Worm (Caenorhabditis elegans) whole organism, L2 larva: ENCODE results near the gene lurp-4.

Source experiments
- C34F6.9 ChIP-seq: fragments of 150-350 bp; optimal IDR thresholded peaks from 2 replicates; lab custom pipeline; 2014; ENCODE audit warnings: missing biosample characterization, missing genetic modification characterization
- F13H6.1 ChIP-seq: sonication (generic microtip); optimal IDR thresholded peaks from 2 replicates; lab custom pipeline; 2016; ENCODE audit warnings: missing genetic modification characterization, missing compliant biosample characterization
- R02D3.7 ChIP-seq: fragments of 150-350 bp; optimal IDR thresholded peaks from 2 replicates; lab custom pipeline; 2014; ENCODE audit warnings: missing biosample characterization, missing genetic modification characterization
- Y55F3AM.14 ChIP-seq: fragments of 200-800 bp; sonication (Bioruptor generic); optimal IDR thresholded peaks from 2 replicates; lab custom pipeline; 2018; ENCODE audit warnings: mild to moderate bottlenecking, missing genetic modification characterization, missing compliant biosample characterization
- ZK546.5 ChIP-seq: sonication (generic microtip); optimal IDR thresholded peaks from 2 replicates; lab custom pipeline; 2017; ENCODE audit warnings: missing biosample characterization, missing genetic modification characterization
- alr-1 ChIP-seq: fragments of 150-350 bp; optimal IDR thresholded peaks from 2 replicates; lab custom pipeline; 2014; ENCODE audit warnings: missing biosample characterization, missing genetic modification characterization
- aly-2 ChIP-seq: fragments of 150-350 bp; optimal IDR thresholded peaks from 2 replicates; lab custom pipeline; 2014; ENCODE audit warnings: missing biosample characterization, missing genetic modification characterization
- ama-1 ChIP-seq: fragments of 150-350 bp; optimal IDR thresholded peaks from 2 replicates; lab custom pipeline; 2018; ENCODE audit warnings: inconsistent platforms
- blmp-1 ChIP-seq: sonication (generic microtip); optimal IDR thresholded peaks from 2 replicates; lab custom pipeline; 2017; ENCODE audit warnings: missing genetic modification characterization, mild to moderate bottlenecking, missing compliant biosample characterization, antibody characterized with exemption, moderate library complexity; ENCODE audit not compliant: insufficient read depth
- ceh-16 ChIP-seq: fragments of 150-350 bp; optimal IDR thresholded peaks from 2 replicates; lab custom pipeline; 2014; ENCODE audit warnings: missing biosample characterization, missing genetic modification characterization
- ceh-82 ChIP-seq: fragments of 150-350 bp; optimal IDR thresholded peaks from 2 replicates; lab custom pipeline; 2014; ENCODE audit warnings: missing biosample characterization, missing genetic modification characterization
- crh-2 ChIP-seq: sonication (generic microtip); optimal IDR thresholded peaks from 2 replicates; lab custom pipeline; 2017; ENCODE audit warnings: missing biosample characterization, missing genetic modification characterization
- dmd-4 ChIP-seq: sonication (generic microtip); optimal IDR thresholded peaks from 2 replicates; lab custom pipeline; 2017; ENCODE audit warnings: missing biosample characterization, missing genetic modification characterization
- egl-27 ChIP-seq: sonication (generic microtip); optimal IDR thresholded peaks from 3 replicates; lab custom pipeline; 2017; ENCODE audit warnings: missing biosample characterization, missing genetic modification reagents, missing genetic modification characterization
- elt-3 ChIP-seq: sonication (generic microtip); optimal IDR thresholded peaks from 2 replicates; lab custom pipeline; 2017; ENCODE audit warnings: missing biosample characterization, missing genetic modification characterization
- fos-1 ChIP-seq: fragments of 150-350 bp; optimal IDR thresholded peaks from 2 replicates; lab custom pipeline; 2014; ENCODE audit warnings: missing biosample characterization, missing genetic modification characterization
- gmeb-1 ChIP-seq: fragments of 150-350 bp; optimal IDR thresholded peaks from 2 replicates; lab custom pipeline; 2014; ENCODE audit warnings: missing biosample characterization, missing genetic modification characterization
- lin-11 ChIP-seq: fragments of 150-350 bp; sonication (generic microtip); optimal IDR thresholded peaks from 2 replicates; lab custom pipeline; 2014; ENCODE audit warnings: missing biosample characterization, missing genetic modification characterization, inconsistent platforms, mixed read lengths
- lin-13 ChIP-seq: fragments of 150-350 bp; optimal IDR thresholded peaks from 2 replicates; lab custom pipeline; 2014; ENCODE audit warnings: missing biosample characterization, missing genetic modification reagents, missing genetic modification characterization
- lin-39 ChIP-seq: fragments of 150-350 bp; optimal IDR thresholded peaks from 2 replicates; lab custom pipeline; 2014; ENCODE audit warnings: missing biosample characterization, missing genetic modification reagents, missing genetic modification characterization
- lsy-2 ChIP-seq, 2 experiments: fragments of 150-350 bp in 1 of 2; sonication (generic microtip) in 1 of 2; optimal IDR thresholded peaks; 2 replicates each; lab custom pipeline; 2014 to 2017; ENCODE audit warnings: missing biosample characterization in 2 of 2, missing genetic modification characterization in 2 of 2
- mab-5 ChIP-seq: fragments of 150-350 bp; optimal IDR thresholded peaks from 2 replicates; lab custom pipeline; 2014; ENCODE audit warnings: missing biosample characterization, missing genetic modification characterization
- mbf-1 ChIP-seq: sonication (generic microtip); optimal IDR thresholded peaks from 2 replicates; lab custom pipeline; 2017; ENCODE audit warnings: missing biosample characterization, missing genetic modification characterization
- mdl-1 ChIP-seq, 2 experiments: fragments of 150-350 bp in 1 of 2; sonication (generic microtip) in 1 of 2; optimal IDR thresholded peaks; 2 replicates each; lab custom pipeline; 2017; ENCODE audit warnings: missing biosample characterization in 2 of 2, missing genetic modification characterization in 2 of 2
- nhr-10 ChIP-seq: sonication (generic microtip); optimal IDR thresholded peaks from 2 replicates; lab custom pipeline; 2017; ENCODE audit warnings: missing biosample characterization, missing genetic modification characterization
- nhr-11 ChIP-seq: fragments of 150-350 bp; optimal IDR thresholded peaks from 2 replicates; lab custom pipeline; 2014; ENCODE audit warnings: missing biosample characterization, missing genetic modification characterization
- nhr-12 ChIP-seq: fragments of 150-350 bp; optimal IDR thresholded peaks from 2 replicates; lab custom pipeline; 2014; ENCODE audit warnings: missing biosample characterization, missing genetic modification characterization
- nhr-129 ChIP-seq: fragments of 150-350 bp; optimal IDR thresholded peaks from 2 replicates; lab custom pipeline; 2014; ENCODE audit warnings: missing biosample characterization, missing genetic modification characterization
- nhr-21 ChIP-seq: fragments of 150-350 bp; optimal IDR thresholded peaks from 2 replicates; lab custom pipeline; 2014; ENCODE audit warnings: missing biosample characterization, missing genetic modification characterization
- nhr-23 ChIP-seq: fragments of 150-350 bp; optimal IDR thresholded peaks from 2 replicates; lab custom pipeline; 2014; ENCODE audit warnings: missing biosample characterization, missing genetic modification reagents, missing genetic modification characterization
- nhr-237 ChIP-seq: fragments of 150-350 bp; optimal IDR thresholded peaks from 2 replicates; lab custom pipeline; 2014; ENCODE audit warnings: missing biosample characterization, missing genetic modification characterization
- nhr-25 ChIP-seq: fragments of 150-350 bp; sonication (generic microtip); optimal IDR thresholded peaks from 3 replicates; lab custom pipeline; 2014; ENCODE audit warnings: missing biosample characterization, missing genetic modification characterization
- nhr-6 ChIP-seq: fragments of 150-350 bp; optimal IDR thresholded peaks from 2 replicates; lab custom pipeline; 2014; ENCODE audit warnings: missing biosample characterization, missing genetic modification characterization
- nhr-77 ChIP-seq: fragments of 150-350 bp; optimal IDR thresholded peaks from 2 replicates; lab custom pipeline; 2014; ENCODE audit warnings: missing biosample characterization, missing genetic modification characterization
- peb-1 ChIP-seq: fragments of 150-350 bp; optimal IDR thresholded peaks from 2 replicates; lab custom pipeline; 2014; ENCODE audit warnings: missing biosample characterization, missing genetic modification characterization
- sem-4 ChIP-seq: fragments of 150-350 bp; optimal IDR thresholded peaks from 2 replicates; lab custom pipeline; 2014; ENCODE audit warnings: missing biosample characterization, missing genetic modification reagents, missing genetic modification characterization
- skn-1 ChIP-seq: sonication (generic microtip); optimal IDR thresholded peaks from 2 replicates; lab custom pipeline; 2017; ENCODE audit warnings: missing biosample characterization, missing genetic modification characterization
- sma-3 ChIP-seq: sonication (generic microtip); optimal IDR thresholded peaks from 2 replicates; lab custom pipeline; 2016; ENCODE audit warnings: missing genetic modification reagents, missing genetic modification characterization, missing compliant biosample characterization
- sma-9 ChIP-seq, 2 experiments: fragments of 150-350 bp in 1 of 2; sonication (generic microtip) in 1 of 2; optimal IDR thresholded peaks; 2 replicates each; lab custom pipeline; 2014 to 2016; ENCODE audit warnings: missing genetic modification characterization in 2 of 2, mild to moderate bottlenecking in 1 of 2, missing biosample characterization in 1 of 2, missing compliant biosample characterization in 1 of 2, missing genetic modification reagents in 1 of 2, moderate library complexity in 1 of 2
- snpc-4 ChIP-seq: fragments of 150-350 bp; optimal IDR thresholded peaks from 2 replicates; lab custom pipeline; 2014; ENCODE audit warnings: missing biosample characterization, missing genetic modification characterization
- unc-39 ChIP-seq: fragments of 150-350 bp; optimal IDR thresholded peaks from 2 replicates; lab custom pipeline; 2014; ENCODE audit warnings: missing biosample characterization, missing genetic modification characterization
- unc-55 ChIP-seq: fragments of 150-350 bp; sonication (generic microtip); optimal IDR thresholded peaks from 3 replicates; lab custom pipeline; 2014; ENCODE audit warnings: missing biosample characterization, missing genetic modification reagents, missing genetic modification characterization
- unc-62 ChIP-seq: fragments of 150-350 bp; optimal IDR thresholded peaks from 2 replicates; lab custom pipeline; 2014; ENCODE audit warnings: missing biosample characterization, missing genetic modification reagents, missing genetic modification characterization
- zag-1 ChIP-seq: fragments of 150-350 bp; optimal IDR thresholded peaks from 2 replicates; lab custom pipeline; 2014; ENCODE audit warnings: missing biosample characterization, missing genetic modification characterization
- ztf-1 ChIP-seq: fragments of 200-800 bp; sonication (Bioruptor generic); conservative IDR thresholded peaks from 2 replicates; pipeline ENCODE4 v1.3.6; 2022; ENCODE audit warnings: missing genetic modification characterization, missing compliant biosample characterization
- ztf-4 ChIP-seq: fragments of 150-350 bp; optimal IDR thresholded peaks from 2 replicates; lab custom pipeline; 2014; ENCODE audit warnings: missing biosample characterization, missing genetic modification characterization

The lurp-4 gene

DNA sequence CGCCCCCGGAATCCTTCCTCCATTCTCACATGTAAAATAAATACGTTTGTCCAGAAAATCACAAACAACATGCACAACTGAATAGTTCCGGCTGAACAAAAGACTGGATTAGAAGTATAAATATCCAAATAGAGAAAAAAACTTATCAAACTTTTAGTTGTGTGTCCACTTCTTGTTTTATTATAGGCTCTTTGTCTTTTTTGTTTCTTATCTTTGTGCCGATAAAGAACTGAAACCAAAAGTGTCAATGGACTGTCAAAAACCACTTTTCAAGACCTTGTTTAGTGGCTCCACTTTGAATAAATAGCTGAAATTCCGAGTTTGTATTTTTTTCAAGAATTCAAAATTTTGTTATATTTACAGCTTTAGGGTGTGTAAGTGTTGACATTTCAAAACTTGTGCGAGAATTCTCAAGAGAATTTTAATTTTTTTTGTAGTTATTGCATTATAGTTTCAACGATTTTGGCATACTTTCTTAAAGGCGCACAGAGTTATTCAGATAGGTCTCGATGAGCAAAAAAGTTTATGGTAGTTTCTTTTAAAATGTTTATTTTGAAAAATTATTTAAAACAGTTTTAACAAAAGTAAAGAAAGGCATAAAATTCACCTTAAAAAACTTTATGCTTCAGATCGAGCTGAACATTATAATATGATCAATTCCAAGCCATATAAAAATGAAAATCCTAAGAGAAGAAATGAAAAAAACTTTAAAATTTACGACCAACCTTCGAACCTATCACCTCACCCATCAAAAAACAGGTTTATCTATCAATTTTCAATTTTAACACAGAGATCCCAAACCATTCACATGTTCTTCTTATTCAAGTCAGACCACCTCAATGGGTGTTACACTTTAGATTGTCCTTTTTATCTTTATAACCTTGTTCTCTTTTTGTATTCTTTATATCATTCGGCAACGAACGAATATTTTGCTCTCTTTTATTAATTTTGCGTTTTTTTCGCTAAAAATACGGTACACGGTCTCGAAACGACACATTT is 46.0 kb upstream of the lurp-4 start:
- TF ChIP-seq sma-9 (GFP tag; optimal IDR thresholded peaks at IDR 0.05; lab: Kevin White, UChicago) (peak; percentile 64), sma-9 (tag; optimal IDR thresholded peaks at IDR 0.05; lab: Kevin White, UChicago) (no peak), zag-1 (tag; lab: Kevin White, UChicago) (no peak), nhr-25 (tag; lab: Kevin White, UChicago) (peak; percentile 60), nhr-77 (no peak), dmd-4 (tag; lab: Kevin White, UChicago) (no peak), ztf-1 (no peak), nhr-21 (tag; lab: Kevin White, UChicago) (peak; percentile 37), lsy-2 (tag; optimal IDR thresholded peaks at IDR 0.05; lab: Kevin White, UChicago) (no peak), ama-1 (lab: Kevin White, UChicago) (no peak), F13H6.1 (tag; lab: Kevin White, UChicago) (no peak), nhr-129 (tag; lab: Kevin White, UChicago) (no peak), nhr-10 (no peak), alr-1 (tag; lab: Kevin White, UChicago) (no peak), sem-4 (tag; lab: Kevin White, UChicago) (no peak), unc-39 (tag; lab: Kevin White, UChicago) (no peak), nhr-6 (tag; lab: Kevin White, UChicago) (no peak), egl-27 (tag; lab: Kevin White, UChicago) (no peak), C34F6.9 (tag; lab: Kevin White, UChicago) (no peak), unc-55 (GFP tag; lab: Kevin White, UChicago) (no peak), nhr-12 (no peak), unc-62 (no peak), nhr-237 (no peak), ceh-82 (tag; lab: Kevin White, UChicago) (no peak), nhr-11 (tag; lab: Kevin White, UChicago) (no peak), blmp-1 (tag; lab: Kevin White, UChicago) (peak; percentile 23), lin-39 (tag; lab: Kevin White, UChicago) (no peak), snpc-4 (no peak), lin-13 (GFP tag; lab: Kevin White, UChicago) (no peak), ZK546.5 (no peak), lin-11 (no peak), ceh-16 (tag; lab: Kevin White, UChicago) (no peak), skn-1 (tag; lab: Kevin White, UChicago) (no peak), mbf-1 (tag; lab: Kevin White, UChicago) (no peak), mdl-1 (tag; optimal IDR thresholded peaks at IDR 0.05; lab: Kevin White, UChicago) (no peak), crh-2 (no peak), ztf-4 (tag; lab: Kevin White, UChicago) (no peak), elt-3 (tag; lab: Kevin White, UChicago) (no peak), fos-1 (tag; lab: Kevin White, UChicago) (peak; percentile 34), mab-5 (tag; lab: Kevin White, UChicago) (no peak), sma-3 (GFP tag; lab: Kevin White, UChicago) (peak; percentile 20), peb-1 (tag; lab: Kevin White, UChicago) (no peak), aly-2 (tag; lab: Kevin White, UChicago) (no peak)
- TF ChIP-seq, all 48 proteins: peak for 6

ce11 chrV:13047574-13048030 is 44.8 kb upstream of the lurp-4 start, which contains the start of gene W07G4.5:
TSS of gene W07G4.5 (plus strand) at chrV:13047980.
- TF ChIP-seq unc-55 (GFP tag; lab: Kevin White, UChicago) (no peak), crh-2 (peak; percentile 54), mdl-1 (tag; optimal IDR thresholded peaks at IDR 0.05; lab: Kevin White, UChicago) (no peak), nhr-129 (tag; lab: Kevin White, UChicago) (no peak), gmeb-1 (tag; lab: Kevin White, UChicago) (no peak), fos-1 (tag; lab: Kevin White, UChicago) (peak; percentile 26), dmd-4 (tag; lab: Kevin White, UChicago) (no peak), unc-39 (tag; lab: Kevin White, UChicago) (no peak), F13H6.1 (tag; lab: Kevin White, UChicago) (no peak), sma-3 (GFP tag; lab: Kevin White, UChicago) (no peak), nhr-10 (no peak), Y55F3AM.14 (GFP tag; lab: Kevin White, UChicago) (no peak), nhr-25 (tag; lab: Kevin White, UChicago) (no peak), lsy-2 (tag; optimal IDR thresholded peaks at IDR 0.05; lab: Kevin White, UChicago) (no peak), lin-13 (GFP tag; lab: Kevin White, UChicago) (no peak), unc-62 (no peak), C34F6.9 (tag; lab: Kevin White, UChicago) (no peak), mab-5 (tag; lab: Kevin White, UChicago) (no peak), blmp-1 (tag; lab: Kevin White, UChicago) (no peak), sma-9 (GFP tag; optimal IDR thresholded peaks at IDR 0.05; lab: Kevin White, UChicago) (peak; percentile 38), sma-9 (tag; optimal IDR thresholded peaks at IDR 0.05; lab: Kevin White, UChicago) (no peak), lin-39 (tag; lab: Kevin White, UChicago) (no peak), nhr-23 (tag; lab: Kevin White, UChicago) (no peak), R02D3.7 (tag; lab: Kevin White, UChicago) (no peak)
